Fruit fly (Drosophila melanogaster) S2 (cell line): ENCODE measurements around the gene CG9760.

ENCODE experiments used
- CG8478 ChIP-seq: fragments of >200 bp; optimal IDR thresholded peaks from 2 replicates; lab custom pipeline; 2018
- CTCF ChIP-seq, 2 experiments: fragments of >200 bp; optimal IDR thresholded peaks; 2 replicates each; lab custom pipeline; 2018

Gene CG9760

DNA sequence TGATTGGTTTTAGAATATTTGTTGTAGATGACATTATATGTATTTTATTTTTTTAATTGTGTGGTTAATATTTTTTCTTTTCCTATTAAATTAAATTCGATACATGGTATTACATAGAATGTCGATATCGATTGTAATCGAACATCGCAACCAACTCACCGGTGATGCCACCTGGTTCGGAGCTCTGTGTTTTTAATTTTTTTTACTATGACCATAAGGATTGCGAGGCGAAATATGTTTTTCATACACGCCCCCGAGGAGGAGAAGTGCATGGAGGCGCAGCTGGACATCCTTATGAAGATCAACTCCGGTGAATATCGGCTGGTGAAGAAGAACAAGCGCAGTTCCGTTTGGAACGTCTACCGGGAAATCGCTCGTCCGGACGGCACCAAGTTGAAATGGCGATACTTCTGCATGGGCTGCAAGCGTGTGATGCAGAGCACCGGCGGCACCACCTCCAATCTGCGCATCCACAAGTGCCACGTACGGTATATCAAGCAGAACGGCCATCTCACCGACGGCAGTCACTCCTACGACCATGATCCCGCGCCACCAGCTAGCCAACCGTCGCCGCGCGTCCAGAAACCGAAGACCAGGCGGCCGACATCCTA, 43.6 kb downstream of the CG9760 start, which contains the start of gene CG11560:
Gene CG11560, plus strand, starts transcription at position 145 of the 611 bp plus-strand sequence.
- TF ChIP-seq CG8478 (lab: Kevin White, UChicago) (no peak), CTCF (optimal IDR thresholded peaks at IDR 0.05; lab: Kevin White, UChicago) (no peak)

DNA sequence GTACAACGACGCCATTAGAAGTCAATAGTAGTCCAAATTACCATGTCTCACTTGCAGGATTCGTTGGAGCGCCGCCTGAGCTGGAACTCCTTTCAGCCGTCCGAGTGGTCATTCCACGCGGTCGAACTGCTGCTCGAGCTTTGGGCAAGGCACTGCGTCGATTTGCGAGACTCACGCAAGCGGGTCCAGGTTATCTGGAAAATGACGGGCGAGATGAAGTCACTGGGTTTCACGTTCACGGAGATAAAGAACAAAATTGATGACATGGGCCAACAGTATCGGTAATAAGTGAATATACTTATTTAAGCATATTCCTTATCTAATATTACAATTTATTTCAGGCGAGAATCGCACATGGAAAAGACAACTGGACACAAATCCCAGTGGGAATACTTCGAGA, 44.9 kb downstream of the CG9760 start:
- no peak for TF ChIP-seq CTCF (optimal IDR thresholded peaks at IDR 0.05; lab: Kevin White, UChicago)

DNA sequence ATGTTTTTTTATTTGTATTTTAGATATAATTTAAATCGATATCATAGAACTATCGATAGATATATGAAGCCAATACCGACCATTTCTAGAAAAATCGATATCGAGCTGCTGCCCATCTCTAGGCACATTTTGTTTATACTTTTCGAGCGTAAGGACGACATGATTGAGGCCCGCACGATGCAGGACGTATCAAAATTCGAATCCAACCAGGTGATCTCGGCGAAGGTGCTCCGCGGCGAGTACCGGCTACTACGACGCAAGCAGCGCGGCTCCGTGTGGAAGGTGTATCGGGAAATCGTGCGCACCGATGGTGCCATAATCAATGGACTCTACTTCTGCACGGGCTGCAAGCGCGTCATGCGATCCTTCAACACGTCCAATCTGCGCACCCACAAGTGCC, 45.4 kb downstream of the CG9760 start, which contains the start of gene ssp:
Gene ssp, plus strand, starts transcription at position 102 of the 400 bp plus-strand sequence.
- no peak for TF ChIP-seq CTCF (optimal IDR thresholded peaks at IDR 0.05; lab: Kevin White, UChicago)
- no peak for TF ChIP-seq CG8478 (lab: Kevin White, UChicago)

DNA sequence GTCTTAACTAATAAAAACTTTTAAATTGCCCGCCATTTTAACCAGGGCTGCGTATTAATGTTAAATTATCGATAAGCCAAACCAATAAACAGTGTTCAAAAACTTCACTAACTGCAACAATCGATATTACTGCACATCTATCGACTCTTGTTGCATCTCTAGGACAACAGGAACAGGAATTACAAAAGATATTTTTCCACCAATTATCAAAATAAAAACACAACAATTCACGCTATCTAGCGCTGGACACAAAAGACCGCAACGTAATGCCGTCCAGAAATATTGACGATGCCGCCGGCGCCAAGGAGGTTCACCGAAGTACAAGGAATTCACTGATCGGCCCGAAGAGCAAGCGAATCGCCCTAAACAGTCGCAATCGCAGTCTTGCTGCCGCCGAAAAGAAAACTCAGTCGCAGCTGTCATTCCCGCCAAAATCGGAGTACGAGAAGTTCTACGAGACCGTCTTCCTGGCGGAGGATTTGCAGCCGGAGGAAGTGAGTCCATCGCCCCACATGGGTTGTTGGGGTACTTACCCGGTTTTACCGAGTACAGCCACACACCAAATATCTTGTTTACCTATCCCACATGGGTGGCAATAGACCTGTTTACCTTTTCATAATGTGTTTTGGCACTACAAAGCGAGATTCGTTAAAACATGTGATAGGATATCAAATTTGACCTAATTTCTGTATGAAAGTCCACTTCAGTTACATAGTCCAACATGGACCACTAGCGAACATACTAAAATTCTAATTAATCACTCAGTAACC, 47.4 kb downstream of the CG9760 start, which contains the start of gene vers:
Gene vers, plus strand, starts transcription at position 136 of the 770 bp plus-strand sequence.
- TF ChIP-seq CG8478 (lab: Kevin White, UChicago) (no peak), CTCF (optimal IDR thresholded peaks at IDR 0.05; lab: Kevin White, UChicago) (no peak)

DNA sequence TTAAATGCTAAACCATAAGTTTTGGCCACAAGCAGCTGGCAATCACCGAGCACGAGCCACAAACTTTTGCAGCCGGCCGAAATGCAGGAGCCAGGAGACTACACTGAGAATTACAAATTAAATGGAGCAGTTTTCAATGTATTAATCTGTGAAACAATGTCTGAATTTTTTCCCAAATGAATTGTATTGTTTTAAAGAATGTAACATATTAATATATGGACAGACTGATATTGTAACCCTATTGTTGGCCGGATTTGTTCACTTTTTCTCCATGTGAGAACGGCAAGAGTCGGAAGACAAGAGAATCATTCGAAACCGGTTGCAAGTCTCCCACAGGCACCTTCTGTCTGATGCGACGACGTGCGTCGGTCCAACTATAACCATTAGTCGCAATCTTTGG, 48.4 kb downstream of the CG9760 start:
- TF ChIP-seq CTCF (optimal IDR thresholded peaks at IDR 0.05; lab: Kevin White, UChicago) (no peak), CG8478 (lab: Kevin White, UChicago) (no peak)

DNA sequence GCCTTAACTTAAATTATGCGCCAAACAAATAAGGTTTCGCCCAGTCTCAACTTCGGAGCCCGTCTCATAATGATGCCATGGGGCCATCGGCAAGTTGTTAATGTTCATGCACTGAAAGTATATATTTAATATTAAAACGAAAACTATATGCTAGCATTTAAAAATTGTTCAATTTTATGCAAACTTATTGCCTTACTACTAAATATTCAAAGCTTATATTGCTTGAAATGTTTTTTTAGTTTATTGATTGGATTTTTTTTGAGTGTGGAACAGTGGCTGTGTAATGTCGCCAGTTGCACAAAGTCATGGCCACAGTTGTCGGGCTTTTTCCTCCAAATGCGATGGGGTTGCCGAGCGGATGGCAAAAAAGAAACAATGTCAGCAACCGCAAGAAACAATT, 49.3 kb downstream of the CG9760 start:
- TF ChIP-seq CTCF (optimal IDR thresholded peaks at IDR 0.05; lab: Kevin White, UChicago), result no peak
- no peak for TF ChIP-seq CG8478 (lab: Kevin White, UChicago)

DNA sequence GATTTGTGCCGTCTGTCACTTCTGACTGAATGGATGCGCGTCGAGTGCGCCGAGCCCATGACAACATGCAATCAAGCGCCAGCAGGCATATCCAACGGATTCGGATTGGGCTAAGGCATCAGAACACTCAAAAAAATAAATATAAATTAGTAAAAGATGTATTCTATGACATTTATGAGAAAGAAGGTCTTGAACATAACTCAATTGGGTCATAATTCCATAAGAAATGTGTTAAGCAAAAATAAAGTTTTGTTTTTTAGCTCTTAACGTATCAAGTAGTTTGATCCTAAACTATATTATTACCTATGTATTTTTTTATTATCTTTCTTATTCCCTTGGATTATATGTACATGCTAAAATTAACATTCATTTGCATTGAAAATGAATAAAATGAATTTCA, 49.9 kb downstream of the CG9760 start:
- no peak for TF ChIP-seq CTCF (optimal IDR thresholded peaks at IDR 0.05; lab: Kevin White, UChicago)
- no peak for TF ChIP-seq CG8478 (lab: Kevin White, UChicago)

DNA sequence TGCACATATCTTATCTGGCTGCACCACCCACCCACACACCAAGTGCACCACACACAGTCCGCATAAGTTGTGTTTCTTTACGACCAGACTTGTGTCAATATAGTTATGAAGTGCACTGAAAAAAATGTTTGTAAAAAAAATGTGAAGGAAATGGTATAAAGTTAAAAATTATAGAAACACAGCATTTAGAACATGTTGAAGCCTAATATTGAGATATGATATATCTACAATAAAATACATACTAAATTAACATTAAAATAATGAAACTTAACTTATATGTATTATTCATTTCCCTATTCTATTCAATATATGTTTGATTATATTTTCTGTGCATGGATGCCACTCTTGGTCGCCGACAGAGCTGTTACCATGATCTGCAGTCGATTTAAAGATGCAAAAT, 50.6 kb downstream of the CG9760 start:
- TF ChIP-seq CTCF (optimal IDR thresholded peaks at IDR 0.05; lab: Kevin White, UChicago) (no peak), CG8478 (lab: Kevin White, UChicago) (no peak)

DNA sequence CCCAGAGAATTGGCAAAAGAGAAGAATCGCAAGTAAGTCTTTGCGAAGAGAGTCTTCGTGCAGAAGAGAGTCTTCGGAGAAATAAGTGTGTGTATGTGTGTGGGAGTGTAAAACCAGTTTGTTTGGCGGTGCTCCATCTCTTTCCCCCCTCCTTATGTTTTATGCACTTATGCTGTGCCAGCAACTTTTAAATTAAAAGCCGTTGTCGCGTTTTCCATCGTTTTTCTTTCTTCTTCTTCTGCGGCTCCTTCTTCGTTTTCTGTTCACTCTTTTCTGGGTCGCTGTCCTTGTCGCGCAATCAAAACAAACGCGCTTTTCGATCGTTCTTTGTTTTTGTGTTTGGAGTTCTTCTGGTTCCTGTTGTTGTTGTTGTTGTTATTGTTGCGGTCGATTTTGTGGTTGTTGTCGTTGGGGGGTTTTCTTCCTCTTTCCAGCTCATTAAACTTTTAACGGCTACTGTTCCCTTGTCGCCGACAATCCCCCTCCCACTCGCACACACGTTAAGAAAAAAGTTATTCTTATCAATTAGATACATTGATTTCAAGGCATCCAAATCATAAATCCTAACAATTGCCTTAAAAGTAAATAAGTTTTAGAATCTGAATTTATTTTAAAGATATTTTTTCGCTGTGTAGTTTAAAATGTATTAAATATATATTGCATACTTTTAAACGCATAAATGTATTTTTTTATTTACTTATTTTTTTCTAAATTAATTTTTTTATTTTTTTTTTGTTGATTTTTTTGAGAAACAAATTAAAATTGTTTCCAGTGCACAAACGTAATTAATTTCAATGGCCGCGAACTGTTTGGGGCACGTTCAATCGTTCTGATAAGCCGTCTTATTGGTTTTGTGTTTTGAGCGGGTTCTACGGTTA, 52.2 kb downstream of the CG9760 start:
- TF ChIP-seq CTCF (optimal IDR thresholded peaks at IDR 0.05; lab: Kevin White, UChicago), result no peak
- TF ChIP-seq CG8478 (lab: Kevin White, UChicago), result no peak

DNA sequence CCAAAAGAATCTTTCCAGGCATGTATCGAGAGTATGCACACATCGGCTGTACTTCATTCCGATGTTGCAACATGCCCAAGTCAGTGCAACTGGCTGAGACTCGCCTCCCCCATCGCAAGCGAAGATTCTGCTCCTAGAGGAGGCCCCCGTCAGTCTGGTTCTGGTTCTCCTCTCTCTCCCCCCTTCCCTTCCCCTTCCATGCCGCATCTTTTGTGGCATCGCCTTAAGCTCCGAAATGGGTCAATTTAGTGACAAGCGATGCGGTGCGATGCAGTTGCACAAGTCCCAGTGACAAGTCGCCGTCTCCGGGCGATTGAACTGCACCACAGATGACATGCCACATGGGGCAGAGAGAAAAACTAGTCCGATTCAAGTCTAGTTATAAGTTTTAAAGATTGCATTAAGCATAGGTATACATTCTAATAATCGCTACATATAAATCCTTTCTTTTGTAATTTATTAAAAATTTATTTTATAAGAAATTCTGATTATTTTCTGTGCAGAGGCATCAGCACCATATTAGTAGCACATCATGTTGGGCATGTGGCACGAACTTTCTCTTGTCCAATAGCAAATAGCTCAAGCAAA, 54.4 kb downstream of the CG9760 start:
- no peak for TF ChIP-seq CG8478 (lab: Kevin White, UChicago)
- TF ChIP-seq CTCF (optimal IDR thresholded peaks at IDR 0.05; lab: Kevin White, UChicago), result no peak

DNA sequence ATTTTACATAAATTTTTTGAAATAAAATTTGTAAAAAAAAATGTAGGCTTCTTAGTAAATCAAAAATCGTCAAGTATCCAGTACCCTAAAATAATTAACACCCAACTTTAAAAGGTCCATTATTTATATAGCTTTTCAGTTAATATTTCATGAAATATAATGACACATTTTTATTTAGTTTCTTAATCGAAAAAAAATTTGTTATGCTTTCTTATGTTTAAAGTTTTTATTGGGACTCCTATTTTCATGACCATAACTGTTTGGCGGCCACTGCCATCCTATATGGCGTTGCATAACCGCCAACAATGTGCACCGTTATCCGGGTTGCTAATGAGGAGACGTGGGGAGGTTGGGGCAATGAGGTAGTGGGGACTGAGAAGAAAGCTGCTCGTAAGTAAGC, 55.0 kb downstream of the CG9760 start:
- TF ChIP-seq CG8478 (lab: Kevin White, UChicago) (no peak), CTCF (optimal IDR thresholded peaks at IDR 0.05; lab: Kevin White, UChicago) (no peak)

DNA sequence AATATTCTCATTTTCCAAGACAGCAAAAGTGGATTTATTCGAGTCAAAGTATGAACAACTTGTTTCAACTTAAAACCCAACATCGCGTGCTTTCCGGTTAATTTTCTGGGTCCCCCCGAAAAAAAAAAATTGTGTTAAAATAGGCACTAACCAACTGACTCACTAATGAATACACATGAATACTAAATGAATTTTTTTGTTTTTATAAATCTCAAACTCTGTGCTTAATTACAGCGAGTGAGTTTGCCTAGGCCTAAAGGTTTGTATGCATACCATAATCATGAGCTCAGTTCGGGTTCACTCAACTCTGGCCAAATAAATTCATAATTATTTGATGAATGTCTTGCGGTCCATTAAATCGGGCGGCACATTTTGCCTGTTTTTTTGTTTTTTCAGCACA, 56.2 kb downstream of the CG9760 start:
- TF ChIP-seq CG8478 (lab: Kevin White, UChicago) (no peak), CTCF (optimal IDR thresholded peaks at IDR 0.05; lab: Kevin White, UChicago) (no peak)
